Worm (Caenorhabditis elegans): ENCODE data around the gene pdl-1.
A peak's percentile ranks its signal among the peaks of the same experiment; 100 is the strongest.

The pdl-1 gene

ce11 chrII:7183493-7184272 is at the start of gene pdl-1 (continued):
- TF ChIP-seq K11D2.4 (GFP tag; IDR thresholded peaks at IDR 0.05) (peak; percentile 71; the same call in 1 of the 2 replicates), ceh-40 (GFP tag; IDR thresholded peaks at IDR 0.05) (peak; percentile 91), xnd-1 (tag; optimal IDR thresholded peaks at IDR 0.05) (no peak), madf-10 (tag; optimal IDR thresholded peaks at IDR 0.05) (peak; percentile 86), fkh-3 (tag; optimal IDR thresholded peaks at IDR 0.05) (peak; percentile 71), zim-3 (tag; optimal IDR thresholded peaks at IDR 0.05) (peak; percentile 86), attf-5 (GFP tag; optimal IDR thresholded peaks at IDR 0.05) (peak; percentile 82), ets-4 (GFP tag; optimal IDR thresholded peaks at IDR 0.05) (peak; percentile 62), sptf-2 (GFP tag; optimal IDR thresholded peaks at IDR 0.05) (peak; percentile 31), lin-26 (GFP tag; IDR thresholded peaks at IDR 0.05) (peak; percentile 96), gei-17 (GFP tag; optimal IDR thresholded peaks at IDR 0.05) (peak; percentile 39), aptf-2 (GFP tag; conservative IDR thresholded peaks at IDR 0.05) (peak; percentile 65), egrh-3 (GFP tag; IDR thresholded peaks at IDR 0.05) (peak; percentile 57), nfya-1 (tag; optimal IDR thresholded peaks at IDR 0.05; ENCODE audit: borderline replicate concordance, insufficient read depth) (no peak), snpc-1.3 (tag; optimal IDR thresholded peaks at IDR 0.05; ENCODE audit: insufficient read depth) (peak; percentile 89), F57C9.4 (tag; optimal IDR thresholded peaks at IDR 0.05) (peak; percentile 65), tbp1 (GFP tag; optimal IDR thresholded peaks at IDR 0.05) (peak; percentile 96), T07F8.4 (tag; optimal IDR thresholded peaks at IDR 0.05) (peak; percentile 86), nhr-27 (tag; optimal IDR thresholded peaks at IDR 0.05) (peak; percentile 84), chd-7 (tag; optimal IDR thresholded peaks at IDR 0.05) (peak; percentile 86), nhr-120 (GFP tag; IDR thresholded peaks at IDR 0.05) (0 out of 2 replicates have a peak, but pooled peaks have one; percentile 37), snpc-3.4 (tag; optimal IDR thresholded peaks at IDR 0.05) (peak; percentile 87), C17E4.6 (GFP tag; IDR thresholded peaks at IDR 0.05) (peak; percentile 63; the same call in 1 of the 2 replicates), B0035.1 (tag; optimal IDR thresholded peaks at IDR 0.05) (peak; percentile 59), ceh-27 (GFP tag; optimal IDR thresholded peaks at IDR 0.05) (peak; percentile 83), F23B12.7 (tag; optimal IDR thresholded peaks at IDR 0.05; ENCODE audit: insufficient read depth) (peak; percentile 54), Y95B8A.8 (GFP tag; IDR thresholded peaks at IDR 0.05) (peak; percentile 62; the same call in 1 of the 2 replicates), snpc-4 (GFP tag; optimal IDR thresholded peaks at IDR 0.05) (peak; percentile 53), snpc-4 (tag; optimal IDR thresholded peaks at IDR 0.05) (peak; percentile 67 to 83 (median 80)), hlh-26 (GFP tag; conservative IDR thresholded peaks at IDR 0.05) (0 out of 2 replicates have a peak, but pooled peaks have one; percentile 61), mcd-1 (GFP tag; IDR thresholded peaks at IDR 0.05) (peak; percentile 66), mel-28 (tag; optimal IDR thresholded peaks at IDR 0.05; ENCODE audit: borderline replicate concordance) (peak; percentile 57), sdz-38 (tag; optimal IDR thresholded peaks at IDR 0.05) (no peak), ceh-91 (GFP tag; IDR thresholded peaks at IDR 0.05) (no peak), rpc-1 (optimal IDR thresholded peaks at IDR 0.05) (peak; percentile 99), rpc-1 (tag; optimal IDR thresholded peaks at IDR 0.05) (peak; percentile 98), nhr-80 (tag; optimal IDR thresholded peaks at IDR 0.05) (peak; percentile 46), hlh-12 (tag; optimal IDR thresholded peaks at IDR 0.05) (peak; percentile 84), rcor-1 (GFP tag; IDR thresholded peaks at IDR 0.05) (peak; percentile 67), Y53F4B.3 (GFP tag; IDR thresholded peaks at IDR 0.05) (peak; percentile 68; the same call in 1 of the 2 replicates), madf-8 (GFP tag; conservative IDR thresholded peaks at IDR 0.05) (peak; percentile 48), akir-1 (GFP tag; optimal IDR thresholded peaks at IDR 0.05) (peak; percentile 73), Y53G8AR.9 (GFP tag; conservative IDR thresholded peaks at IDR 0.05) (peak; percentile 58; the same call in 1 of the 2 replicates), F39B2.1 (GFP tag; IDR thresholded peaks at IDR 0.05) (no peak), aptf-3 (GFP tag; IDR thresholded peaks at IDR 0.05) (0 out of 2 replicates have a peak, but pooled peaks have one; percentile 71), sea-2 (GFP tag; IDR thresholded peaks at IDR 0.05) (0 out of 2 replicates have a peak, but pooled peaks have one; percentile 80)

Measured in whole organism, young adult.